Worm (Caenorhabditis elegans): Measurements from ENCODE around the gene Y57G11C.33.

ce11 chrIV:14611892-14612497 lies 44.9 kb upstream of the Y57G11C.33 start:
- TF ChIP-seq klf-2 (GFP tag; conservative IDR thresholded peaks at IDR 0.05) (no peak), med-1 (GFP tag; optimal IDR thresholded peaks at IDR 0.05; ENCODE audit: insufficient read depth) (no peak), ztf-23 (GFP tag; IDR thresholded peaks at IDR 0.05) (no peak), ztf-29 (GFP tag; IDR thresholded peaks at IDR 0.05) (no peak; the same call in 1 of the 2 replicates), flt-1 (GFP tag; IDR thresholded peaks at IDR 0.05) (no peak), ref-1 (GFP tag; conservative IDR thresholded peaks at IDR 0.05) (no peak), cog-1 (tag; optimal IDR thresholded peaks at IDR 0.05) (no peak)
